Worm (Caenorhabditis elegans): Measurements from ENCODE around the gene M02B1.3.

The M02B1.3 gene

DNA sequence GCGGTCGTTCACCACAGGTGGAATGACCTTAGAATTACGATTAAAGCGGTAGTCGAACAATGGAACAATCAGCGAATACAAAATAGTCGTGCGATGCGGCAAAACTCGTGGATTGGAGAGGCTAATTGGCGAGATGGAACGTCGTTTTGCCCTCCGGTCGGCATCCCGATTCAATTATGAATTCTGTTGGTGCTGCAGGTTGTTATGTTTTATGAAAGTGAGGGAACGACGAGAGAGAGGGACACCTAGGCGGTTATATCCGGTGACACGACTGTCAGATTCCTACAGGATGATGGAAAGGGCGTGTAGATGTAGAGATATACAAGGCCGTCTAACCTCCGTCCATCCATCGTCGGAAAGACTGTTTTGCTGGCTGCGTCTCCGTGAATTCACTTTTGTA lies 19.7 kb upstream of the M02B1.3 start:
- no peak for TF ChIP-seq ztf-23 (GFP tag; IDR thresholded peaks at IDR 0.05)
- TF ChIP-seq tab-1 (GFP tag; IDR thresholded peaks at IDR 0.05): no peak
- no peak for TF ChIP-seq flt-1 (GFP tag; IDR thresholded peaks at IDR 0.05)

DNA sequence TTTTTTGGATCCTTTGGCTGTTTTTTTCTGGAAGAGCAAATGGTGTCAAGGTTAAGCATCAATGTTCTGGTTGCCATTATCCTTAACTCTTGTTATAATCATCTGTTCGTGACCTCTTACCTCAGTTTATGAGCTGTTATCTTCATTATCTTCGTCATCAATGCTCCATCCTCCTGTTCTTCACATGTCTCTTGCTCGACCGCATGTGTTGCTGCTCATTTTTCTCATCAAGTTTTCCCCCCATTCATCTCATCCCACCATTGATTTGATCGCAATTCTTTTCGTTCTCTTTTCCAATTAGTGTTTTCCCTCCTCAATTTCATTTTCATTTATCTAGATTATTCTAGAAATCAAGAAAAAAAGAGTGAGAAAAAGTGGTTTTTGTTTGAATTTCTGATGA lies 18.8 kb upstream of the M02B1.3 start:
- TF ChIP-seq flt-1 (GFP tag; IDR thresholded peaks at IDR 0.05): no peak
- no peak for TF ChIP-seq ztf-29 (GFP tag; IDR thresholded peaks at IDR 0.05)
- no peak for TF ChIP-seq ref-1 (GFP tag; conservative IDR thresholded peaks at IDR 0.05)

DNA sequence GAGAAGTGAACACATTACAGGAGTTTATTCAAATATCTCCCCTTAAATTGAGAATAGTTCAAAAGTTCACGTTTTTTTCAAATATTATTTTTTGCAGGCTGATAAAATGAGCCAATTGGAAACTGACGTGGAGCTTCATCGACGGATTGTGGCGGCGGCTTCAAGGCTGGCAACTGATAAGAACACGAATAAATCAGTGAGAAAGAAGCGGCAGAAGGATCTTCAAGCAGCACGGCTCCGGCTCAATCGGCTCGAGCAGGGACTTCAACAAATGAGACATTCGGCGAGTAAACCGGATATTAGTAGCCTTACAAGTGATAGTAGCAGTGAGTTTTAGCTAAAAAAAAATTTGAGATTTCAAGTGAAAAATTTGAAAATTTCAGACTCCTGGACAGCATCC lies 11.0 kb upstream of the M02B1.3 start, which contains the start of gene M02B1.4:
M02B1.4 (minus strand) TSS at position 9 of the 400 bp plus-strand sequence.
- no peak for TF ChIP-seq ztf-23 (GFP tag; IDR thresholded peaks at IDR 0.05)
- no peak for TF ChIP-seq ztf-29 (GFP tag; IDR thresholded peaks at IDR 0.05)
- no peak for TF ChIP-seq flt-1 (GFP tag; IDR thresholded peaks at IDR 0.05)
- no peak for TF ChIP-seq med-1 (GFP tag; optimal IDR thresholded peaks at IDR 0.05; ENCODE audit: insufficient read depth)

DNA sequence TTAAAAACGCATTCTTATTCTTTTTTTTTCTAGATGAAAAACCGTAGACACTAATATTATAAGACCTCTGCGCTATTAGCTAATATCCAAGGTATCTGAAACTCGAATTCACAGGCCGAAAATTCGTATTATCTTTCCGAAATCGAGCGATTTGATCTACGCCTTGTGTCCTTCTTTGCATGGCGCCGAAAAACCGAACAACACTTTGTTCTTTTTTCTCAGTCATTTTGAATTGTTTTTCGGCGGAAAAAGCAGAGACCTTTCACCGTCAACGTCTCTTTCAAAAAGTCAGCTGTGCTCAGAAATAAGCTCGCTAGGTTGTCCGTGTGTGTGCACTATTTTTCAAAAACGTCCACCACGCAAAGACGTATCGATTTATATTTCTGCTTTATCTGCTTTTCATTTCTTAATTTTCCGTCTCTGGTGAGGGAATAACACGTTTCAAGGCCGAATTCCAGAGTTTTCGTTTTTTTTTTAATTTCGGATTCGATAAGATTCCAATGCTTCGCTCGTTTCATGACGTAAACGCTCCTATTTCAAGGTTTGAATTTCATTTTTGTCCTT lies 5.4 kb upstream of the M02B1.3 start:
- TF ChIP-seq cog-1 (tag; optimal IDR thresholded peaks at IDR 0.05) (no peak), klf-2 (GFP tag; conservative IDR thresholded peaks at IDR 0.05) (no peak), T22C8.4 (GFP tag; IDR thresholded peaks at IDR 0.05) (no peak), ref-1 (GFP tag; conservative IDR thresholded peaks at IDR 0.05) (no peak), tab-1 (GFP tag; IDR thresholded peaks at IDR 0.05) (no peak), flt-1 (GFP tag; IDR thresholded peaks at IDR 0.05) (no peak), med-1 (GFP tag; optimal IDR thresholded peaks at IDR 0.05; ENCODE audit: insufficient read depth) (no peak), ztf-23 (GFP tag; IDR thresholded peaks at IDR 0.05) (no peak), ztf-29 (GFP tag; IDR thresholded peaks at IDR 0.05) (no peak)

DNA sequence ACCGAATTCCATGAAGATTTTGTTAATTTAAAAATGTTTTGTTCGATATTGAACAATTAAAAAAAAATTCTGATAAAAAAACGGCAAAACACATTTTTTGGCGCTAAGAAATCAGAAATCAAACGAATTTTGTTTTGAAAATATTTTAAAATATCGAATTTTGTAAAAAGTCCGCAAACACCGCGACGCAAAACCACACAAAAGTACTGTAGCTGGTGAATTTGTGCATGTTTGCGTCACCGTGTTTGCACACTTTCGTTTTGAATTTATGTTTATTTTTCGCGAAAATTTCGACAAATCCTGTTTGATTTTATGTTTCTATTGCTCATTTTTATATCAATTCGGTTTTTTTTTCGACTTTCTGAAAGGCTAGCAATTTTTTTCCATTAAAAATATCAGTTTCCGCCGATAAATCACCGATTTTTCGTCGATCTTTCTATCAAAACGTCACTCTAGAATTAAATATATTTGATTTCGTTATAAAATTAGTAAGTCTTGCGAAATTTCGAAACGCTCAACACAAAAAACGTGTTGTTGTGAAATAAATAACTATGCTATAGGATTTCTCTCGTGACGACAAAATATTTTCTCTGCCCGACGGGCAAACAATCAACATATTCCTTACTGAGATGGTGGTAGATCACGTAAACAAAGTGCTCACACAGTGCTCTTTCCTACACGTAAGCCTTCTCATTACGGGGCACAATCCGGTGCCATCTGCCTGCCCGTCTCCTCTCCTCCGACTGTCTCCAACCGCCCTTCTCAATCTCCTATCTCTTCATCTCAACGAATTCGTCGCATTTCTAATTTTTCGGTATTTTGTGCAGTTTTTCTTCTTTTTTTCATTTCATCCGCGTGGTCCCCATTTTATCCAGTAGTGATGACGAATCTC lies 4.5 kb upstream of the M02B1.3 start:
- no peak for TF ChIP-seq klf-2 (GFP tag; conservative IDR thresholded peaks at IDR 0.05)
- TF ChIP-seq med-1 (GFP tag; optimal IDR thresholded peaks at IDR 0.05; ENCODE audit: insufficient read depth): no peak
- no peak for TF ChIP-seq tab-1 (GFP tag; IDR thresholded peaks at IDR 0.05)
- TF ChIP-seq ztf-23 (GFP tag; IDR thresholded peaks at IDR 0.05): no peak
- TF ChIP-seq ref-1 (GFP tag; conservative IDR thresholded peaks at IDR 0.05): no peak
- TF ChIP-seq cog-1 (tag; optimal IDR thresholded peaks at IDR 0.05): no peak
- no peak for TF ChIP-seq ztf-29 (GFP tag; IDR thresholded peaks at IDR 0.05)
- no peak for TF ChIP-seq flt-1 (GFP tag; IDR thresholded peaks at IDR 0.05)
- TF ChIP-seq T22C8.4 (GFP tag; IDR thresholded peaks at IDR 0.05): no peak

DNA sequence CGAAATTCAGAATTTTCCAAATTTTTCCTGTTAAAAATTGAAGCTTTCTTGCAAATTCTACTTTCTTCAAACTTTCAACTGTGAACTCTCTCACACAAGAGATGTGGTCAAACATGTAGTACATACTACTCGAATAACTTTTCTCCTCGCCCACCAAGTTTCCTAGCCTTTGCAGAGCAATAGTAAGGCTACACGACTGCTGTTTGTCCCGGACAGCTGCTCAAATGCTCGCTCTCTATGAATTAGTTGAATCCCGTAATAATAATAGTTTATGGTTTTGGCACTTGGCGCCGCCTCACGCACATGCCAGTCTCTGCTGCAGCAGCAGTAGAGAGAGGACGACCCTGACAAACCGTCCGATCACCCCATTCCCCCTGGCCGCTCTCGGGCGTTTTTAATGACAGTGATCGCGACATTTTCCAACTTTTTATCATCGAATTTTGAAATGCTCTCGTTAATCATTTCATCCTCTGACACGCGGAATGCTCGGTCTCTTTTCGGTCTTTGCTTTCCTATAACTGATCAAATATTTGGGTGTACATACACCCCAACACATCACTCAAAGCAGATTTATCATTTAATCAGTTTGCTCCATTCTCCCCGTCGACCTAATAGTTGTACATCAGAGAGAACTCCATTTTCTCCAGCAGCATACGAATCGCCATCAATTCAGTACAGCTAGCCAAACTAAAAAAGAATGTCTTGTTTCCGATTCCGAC lies 2.5 kb upstream of the M02B1.3 start:
- no peak for TF ChIP-seq med-1 (GFP tag; optimal IDR thresholded peaks at IDR 0.05; ENCODE audit: insufficient read depth)
- no peak for TF ChIP-seq ztf-29 (GFP tag; IDR thresholded peaks at IDR 0.05)
- no peak for TF ChIP-seq flt-1 (GFP tag; IDR thresholded peaks at IDR 0.05)
- TF ChIP-seq cog-1 (tag; optimal IDR thresholded peaks at IDR 0.05): no peak

DNA sequence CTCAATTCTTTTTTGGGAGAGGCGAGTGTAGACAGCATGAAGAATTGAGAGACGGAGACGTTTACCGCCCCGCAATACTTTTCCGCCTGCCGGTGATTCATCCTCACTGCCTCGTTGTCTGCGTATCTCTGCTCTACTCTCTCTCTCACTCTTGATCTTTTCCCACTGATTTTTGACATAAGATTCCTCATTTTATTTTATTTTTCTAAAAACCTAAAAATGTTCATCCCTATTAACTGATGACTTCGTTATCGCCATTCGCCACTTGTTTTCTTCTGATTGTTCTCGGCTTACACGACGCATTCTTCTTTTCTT lies 1.9 kb upstream of the M02B1.3 start:
- TF ChIP-seq flt-1 (GFP tag; IDR thresholded peaks at IDR 0.05) (no peak), klf-2 (GFP tag; conservative IDR thresholded peaks at IDR 0.05) (no peak)

DNA sequence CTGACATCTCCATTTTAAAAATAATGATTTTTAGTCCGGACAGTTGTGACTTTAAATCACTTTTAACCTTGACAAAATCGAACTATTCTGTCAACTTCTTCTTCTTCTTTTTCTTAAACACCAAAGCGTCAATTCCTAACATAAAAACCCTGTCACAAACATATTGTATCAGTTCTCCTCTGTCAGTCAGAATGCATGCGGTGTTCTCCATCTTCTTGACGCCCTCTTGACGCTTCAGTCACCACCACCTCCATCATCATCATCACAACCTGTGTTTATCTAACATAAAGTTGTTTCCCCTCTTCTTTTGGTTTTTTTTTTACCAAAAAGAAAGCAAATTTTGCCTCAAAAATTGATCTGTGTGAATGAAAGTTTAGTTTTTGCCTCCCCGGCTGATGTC lies 945 bp upstream of the M02B1.3 start:
- no peak for TF ChIP-seq ztf-23 (GFP tag; IDR thresholded peaks at IDR 0.05)
- no peak for TF ChIP-seq T22C8.4 (GFP tag; IDR thresholded peaks at IDR 0.05)
- TF ChIP-seq ztf-29 (GFP tag; IDR thresholded peaks at IDR 0.05): no peak
- TF ChIP-seq med-1 (GFP tag; optimal IDR thresholded peaks at IDR 0.05; ENCODE audit: insufficient read depth): no peak
- TF ChIP-seq tab-1 (GFP tag; IDR thresholded peaks at IDR 0.05): no peak
- no peak for TF ChIP-seq ref-1 (GFP tag; conservative IDR thresholded peaks at IDR 0.05)
- no peak for TF ChIP-seq flt-1 (GFP tag; IDR thresholded peaks at IDR 0.05)
- no peak for TF ChIP-seq klf-2 (GFP tag; conservative IDR thresholded peaks at IDR 0.05)
- no peak for TF ChIP-seq cog-1 (tag; optimal IDR thresholded peaks at IDR 0.05)

DNA sequence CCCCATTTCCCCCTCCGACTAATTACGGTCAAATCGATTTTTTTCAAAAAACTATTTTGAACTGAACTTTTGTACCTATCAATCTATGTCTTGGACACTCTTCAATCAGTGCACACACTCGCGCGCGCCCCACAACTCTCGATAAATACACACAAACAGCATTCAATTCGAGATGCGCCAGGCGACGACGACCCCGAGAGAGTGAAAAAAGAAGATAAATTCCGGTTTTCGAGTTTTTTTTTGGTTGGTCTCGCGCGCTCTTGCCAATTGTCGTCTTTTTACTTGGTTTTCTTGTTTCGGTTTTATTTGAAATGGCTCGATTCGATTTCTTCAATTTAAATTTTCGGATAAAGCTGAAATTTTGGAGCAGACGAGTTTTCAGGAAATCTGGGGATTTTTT lies 4.0 kb downstream of the M02B1.3 start:
- no peak for TF ChIP-seq cog-1 (tag; optimal IDR thresholded peaks at IDR 0.05)
- no peak for TF ChIP-seq ztf-29 (GFP tag; IDR thresholded peaks at IDR 0.05)
- TF ChIP-seq ref-1 (GFP tag; conservative IDR thresholded peaks at IDR 0.05): no peak
- no peak for TF ChIP-seq T22C8.4 (GFP tag; IDR thresholded peaks at IDR 0.05)
- no peak for TF ChIP-seq flt-1 (GFP tag; IDR thresholded peaks at IDR 0.05)
- TF ChIP-seq tab-1 (GFP tag; IDR thresholded peaks at IDR 0.05): no peak
- no peak for TF ChIP-seq ztf-23 (GFP tag; IDR thresholded peaks at IDR 0.05)
- no peak for TF ChIP-seq med-1 (GFP tag; optimal IDR thresholded peaks at IDR 0.05; ENCODE audit: insufficient read depth)
- TF ChIP-seq klf-2 (GFP tag; conservative IDR thresholded peaks at IDR 0.05): no peak

DNA sequence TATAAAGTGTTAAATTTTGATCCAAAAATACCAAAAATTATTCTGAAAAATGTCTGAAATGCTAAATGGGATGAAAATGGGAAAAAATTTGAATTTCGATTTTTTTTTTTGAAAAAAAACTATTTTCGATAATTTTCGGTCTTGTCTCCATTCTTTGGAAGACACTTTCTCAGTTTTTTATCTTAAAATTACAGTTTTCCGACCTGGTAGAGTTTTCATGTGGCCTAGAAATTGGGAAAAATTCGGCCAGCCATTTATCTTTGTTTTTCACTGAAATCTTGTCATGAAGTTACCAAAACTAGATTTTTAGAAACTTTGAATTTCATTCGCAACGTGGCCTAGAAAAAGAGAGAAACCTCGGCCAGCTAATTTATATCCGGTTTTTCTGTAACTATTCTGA lies 4.6 kb downstream of the M02B1.3 start:
- TF ChIP-seq cog-1 (tag; optimal IDR thresholded peaks at IDR 0.05): no peak
- TF ChIP-seq ref-1 (GFP tag; conservative IDR thresholded peaks at IDR 0.05): no peak
- TF ChIP-seq ztf-29 (GFP tag; IDR thresholded peaks at IDR 0.05): no peak
- no peak for TF ChIP-seq tab-1 (GFP tag; IDR thresholded peaks at IDR 0.05)
- no peak for TF ChIP-seq ztf-23 (GFP tag; IDR thresholded peaks at IDR 0.05)
- TF ChIP-seq med-1 (GFP tag; optimal IDR thresholded peaks at IDR 0.05; ENCODE audit: insufficient read depth): no peak
- no peak for TF ChIP-seq klf-2 (GFP tag; conservative IDR thresholded peaks at IDR 0.05)
- no peak for TF ChIP-seq T22C8.4 (GFP tag; IDR thresholded peaks at IDR 0.05)
- TF ChIP-seq flt-1 (GFP tag; IDR thresholded peaks at IDR 0.05): no peak

Data from whole organism, midembryonic.